Fruit fly (Drosophila melanogaster) whole organism, embryonic: ENCODE results near the gene RpS15Aa.
A peak's percentile ranks its signal among the peaks of the same experiment; 100 is the strongest.

Experiments used
- Adf1 ChIP-seq: fragments of 200-800 bp; sonication (Bioruptor generic); IDR thresholded peaks from 2 replicates; pipeline ENCODE4 v1.3.6; 2022; ENCODE audit warnings: missing biosample characterization, missing genetic modification characterization
- Aef1 ChIP-seq: fragments of 200-800 bp; sonication (Bioruptor generic); IDR thresholded peaks from 3 replicates; pipeline ENCODE4 v1.3.6; 2022; ENCODE audit warnings: missing biosample characterization, missing genetic modification characterization
- B-H1 ChIP-seq: fragments of 200-800 bp; sonication (Bioruptor generic); IDR thresholded peaks from 3 replicates; pipeline ENCODE4 v1.3.6; 2022; ENCODE audit warnings: missing biosample characterization, missing genetic modification characterization
- B-H2 ChIP-seq: fragments of 200-800 bp; sonication (Bioruptor generic); optimal IDR thresholded peaks from 2 replicates; lab custom pipeline; 2018; ENCODE audit warnings: missing biosample characterization, mild to moderate bottlenecking, missing genetic modification characterization
- C15 ChIP-seq: fragments of 200-800 bp; sonication (Bioruptor generic); IDR thresholded peaks from 3 replicates; pipeline ENCODE4 v1.3.6; 2022; ENCODE audit warnings: missing biosample characterization, missing genetic modification characterization
- CG10267 ChIP-seq: fragments of 200-800 bp; sonication (Bioruptor generic); optimal IDR thresholded peaks from 2 replicates; lab custom pipeline; 2018; ENCODE audit warnings: missing biosample characterization, mild to moderate bottlenecking, missing genetic modification characterization, moderate library complexity
- CG12391 ChIP-seq: fragments of 200-800 bp; sonication (Bioruptor generic); optimal IDR thresholded peaks from 3 replicates; lab custom pipeline; 2018; ENCODE audit warnings: missing biosample characterization, mild to moderate bottlenecking, missing genetic modification characterization, moderate library complexity
- CG12769 ChIP-seq: fragments of 200-800 bp; sonication (Bioruptor generic); optimal IDR thresholded peaks from 2 replicates; lab custom pipeline; 2019; ENCODE audit warnings: missing biosample characterization, mild to moderate bottlenecking, missing genetic modification characterization, moderate library complexity
- CG14710 ChIP-seq: fragments of 200-800 bp; sonication (Bioruptor generic); optimal IDR thresholded peaks from 3 replicates; lab custom pipeline; 2019; ENCODE audit warnings: missing biosample characterization, mild to moderate bottlenecking, missing genetic modification characterization, moderate library complexity
- CG16863 ChIP-seq: fragments of 200-800 bp; sonication (Bioruptor generic); optimal IDR thresholded peaks from 3 replicates; lab custom pipeline; 2016; ENCODE audit warnings: missing biosample characterization, missing genetic modification characterization
- CG17829 ChIP-seq: fragments of 200-800 bp; optimal IDR thresholded peaks from 2 replicates; lab custom pipeline; 2019; ENCODE audit warnings: missing biosample characterization, mild to moderate bottlenecking, missing genetic modification characterization, moderate library complexity
- CG18011 ChIP-seq: fragments of 200-800 bp; sonication (Bioruptor generic); optimal IDR thresholded peaks from 2 replicates; lab custom pipeline; 2017; ENCODE audit warnings: missing biosample characterization, missing genetic modification characterization, mild to moderate bottlenecking, moderate library complexity, missing genotype
- CG18599 ChIP-seq: fragments of 200-800 bp; sonication (Bioruptor generic); optimal IDR thresholded peaks from 3 replicates; lab custom pipeline; 2017; ENCODE audit warnings: missing biosample characterization, missing genetic modification characterization, mild to moderate bottlenecking, moderate library complexity, missing genetic modification reagents
- CG2678 ChIP-seq: fragments of 200-800 bp; sonication (Bioruptor generic); optimal IDR thresholded peaks from 3 replicates; lab custom pipeline; 2019; ENCODE audit warnings: missing biosample characterization, mild to moderate bottlenecking, missing genetic modification characterization, moderate library complexity
- CG4360 ChIP-seq: fragments of 200-800 bp; sonication (Bioruptor generic); IDR thresholded peaks from 2 replicates; pipeline ENCODE4 v1.3.6; 2022; ENCODE audit warnings: missing biosample characterization, missing genetic modification characterization
- CG7556 ChIP-seq: fragments of 200-800 bp; sonication (Bioruptor generic); optimal IDR thresholded peaks from 2 replicates; lab custom pipeline; 2017; ENCODE audit warnings: missing biosample characterization, mild to moderate bottlenecking, missing genetic modification characterization
- CG7928 ChIP-seq: fragments of 200-800 bp; sonication (Bioruptor generic); optimal IDR thresholded peaks from 2 replicates; lab custom pipeline; 2017; ENCODE audit warnings: missing biosample characterization, mild to moderate bottlenecking, missing genetic modification characterization
- CG7963 ChIP-seq: fragments of 200-800 bp; sonication (Bioruptor generic); IDR thresholded peaks from 3 replicates; pipeline ENCODE4 v1.3.6; 2022; ENCODE audit warnings: missing biosample characterization, missing genetic modification characterization; ENCODE audit not compliant: partially characterized antibody
- CG8388 ChIP-seq: fragments of 200-800 bp; sonication (Bioruptor generic); optimal IDR thresholded peaks from 2 replicates; lab custom pipeline; 2019; ENCODE audit warnings: missing biosample characterization, mild to moderate bottlenecking, missing genetic modification characterization, moderate library complexity
- CHES-1-like ChIP-seq: fragments of 200-800 bp; sonication (Bioruptor generic); optimal IDR thresholded peaks from 2 replicates; lab custom pipeline; 2016; ENCODE audit warnings: missing biosample characterization, missing genetic modification characterization
- Chrac-16 ChIP-seq: fragments of 200-800 bp; sonication (Bioruptor generic); optimal IDR thresholded peaks from 3 replicates; lab custom pipeline; 2016; ENCODE audit warnings: missing biosample characterization, missing genetic modification characterization
- Deaf1 ChIP-seq: fragments of 200-800 bp; optimal IDR thresholded peaks from 3 replicates; lab custom pipeline; 2019; ENCODE audit warnings: missing biosample characterization, mild to moderate bottlenecking, missing genetic modification characterization, moderate library complexity
- Dek ChIP-seq: fragments of 200-800 bp; sonication (Bioruptor generic); optimal IDR thresholded peaks from 3 replicates; lab custom pipeline; 2019; ENCODE audit warnings: missing biosample characterization, mild to moderate bottlenecking, missing genetic modification characterization, moderate library complexity
- Dip3 ChIP-seq: fragments of 200-800 bp; sonication (Bioruptor generic); optimal IDR thresholded peaks from 3 replicates; lab custom pipeline; 2016; ENCODE audit warnings: missing biosample characterization, missing genetic modification characterization
- Doc2 ChIP-seq: fragments of 200-800 bp; sonication (Bioruptor generic); IDR thresholded peaks from 2 replicates; pipeline ENCODE4 v1.3.6; 2022; ENCODE audit warnings: missing biosample characterization, missing genetic modification characterization
- Dref ChIP-seq: fragments of 200-800 bp; sonication (Bioruptor generic); IDR thresholded peaks from 2 replicates; pipeline ENCODE4 v1.3.6; 2022; ENCODE audit warnings: missing biosample characterization, missing genetic modification characterization
- HLH3B ChIP-seq: fragments of 200-800 bp; sonication (Bioruptor generic); IDR thresholded peaks from 2 replicates; pipeline ENCODE4 v1.3.6; 2022; ENCODE audit warnings: missing biosample characterization, missing genetic modification characterization
- HLH54F ChIP-seq: fragments of 200-800 bp; sonication (Bioruptor generic); optimal IDR thresholded peaks from 3 replicates; lab custom pipeline; 2016; ENCODE audit warnings: missing biosample characterization, missing genetic modification characterization
- Sox100B ChIP-seq: fragments of 200-800 bp; sonication (Bioruptor generic); optimal IDR thresholded peaks from 3 replicates; lab custom pipeline; 2018; ENCODE audit warnings: missing biosample characterization, mild to moderate bottlenecking, missing genetic modification characterization
- TFAM ChIP-seq: fragments of 200-800 bp; sonication (Bioruptor generic); optimal IDR thresholded peaks from 2 replicates; lab custom pipeline; 2017; ENCODE audit warnings: missing biosample characterization, missing genetic modification characterization, inconsistent platforms
- Usf ChIP-seq: fragments of 200-800 bp; sonication (Bioruptor generic); optimal IDR thresholded peaks from 2 replicates; lab custom pipeline; 2017; ENCODE audit warnings: missing genotype, missing biosample characterization, missing genetic modification characterization
- ara ChIP-seq: fragments of 200-800 bp; sonication (Bioruptor generic); IDR thresholded peaks from 2 replicates; pipeline ENCODE4 v1.3.6; 2022; ENCODE audit warnings: missing biosample characterization, missing genetic modification characterization
- bsh ChIP-seq, 2 experiments: fragments of 200-800 bp; sonication (Bioruptor generic); optimal IDR thresholded peaks; 2 replicates each; lab custom pipeline; 2017 to 2018; ENCODE audit warnings: mild to moderate bottlenecking in 2 of 2, missing biosample characterization in 2 of 2, missing genetic modification characterization in 2 of 2, moderate library complexity in 1 of 2
- cas ChIP-seq: fragments of 200-800 bp; sonication (Bioruptor generic); IDR thresholded peaks from 2 replicates; pipeline ENCODE4 v1.3.6; 2022; ENCODE audit warnings: missing biosample characterization, missing genetic modification characterization
- cg ChIP-seq: fragments of 200-800 bp; sonication (Bioruptor generic); optimal IDR thresholded peaks from 3 replicates; lab custom pipeline; 2019; ENCODE audit warnings: missing biosample characterization, mild to moderate bottlenecking, missing genetic modification characterization, moderate library complexity
- da ChIP-seq: fragments of 200-800 bp; sonication (Bioruptor generic); optimal IDR thresholded peaks from 2 replicates; lab custom pipeline; 2016; ENCODE audit warnings: missing biosample characterization, missing genetic modification characterization
- danr ChIP-seq: fragments of 200-800 bp; sonication (Bioruptor generic); IDR thresholded peaks from 2 replicates; pipeline ENCODE4 v1.3.6; 2022; ENCODE audit warnings: missing biosample characterization, missing genetic modification characterization
- ewg ChIP-seq: fragments of 200-800 bp; sonication (Bioruptor generic); optimal IDR thresholded peaks from 3 replicates; lab custom pipeline; 2017; ENCODE audit warnings: mild to moderate bottlenecking, missing biosample characterization, missing genetic modification reagents, missing genetic modification characterization
- exex ChIP-seq: fragments of 200-800 bp; sonication (Bioruptor generic); optimal IDR thresholded peaks from 4 replicates; lab custom pipeline; 2018; ENCODE audit warnings: missing biosample characterization, mild to moderate bottlenecking, missing genetic modification characterization, moderate library complexity
- grau ChIP-seq: fragments of 200-800 bp; optimal IDR thresholded peaks from 3 replicates; lab custom pipeline; 2019; ENCODE audit warnings: missing biosample characterization, mild to moderate bottlenecking, missing genetic modification characterization, moderate library complexity
- hb ChIP-seq: fragments of 200-800 bp; sonication (Bioruptor generic); IDR thresholded peaks from 3 replicates; pipeline ENCODE4 v1.3.6; 2022; ENCODE audit warnings: missing biosample characterization, missing genetic modification characterization; ENCODE audit not compliant: partially characterized antibody
- inv ChIP-seq: fragments of 200-800 bp; sonication (Bioruptor generic); IDR thresholded peaks from 2 replicates; pipeline ENCODE4 v1.3.6; 2022; ENCODE audit warnings: missing biosample characterization, missing genetic modification characterization; ENCODE audit not compliant: partially characterized antibody
- lab ChIP-seq: fragments of 200-800 bp; sonication (Bioruptor generic); optimal IDR thresholded peaks from 3 replicates; lab custom pipeline; 2017; ENCODE audit warnings: missing biosample characterization, missing genetic modification characterization, mild to moderate bottlenecking, moderate library complexity, missing genetic modification reagents
- lmd ChIP-seq: fragments of 200-800 bp; sonication (Bioruptor generic); IDR thresholded peaks from 2 replicates; pipeline ENCODE4 v1.3.6; 2022; ENCODE audit warnings: missing biosample characterization, missing genetic modification characterization
- pum ChIP-seq: fragments of 200-800 bp; sonication (Bioruptor generic); optimal IDR thresholded peaks from 2 replicates; lab custom pipeline; 2016; ENCODE audit warnings: missing biosample characterization, missing genetic modification characterization
- ro ChIP-seq: fragments of 200-800 bp; sonication (Bioruptor generic); IDR thresholded peaks from 2 replicates; pipeline ENCODE4 v1.3.6; 2022; ENCODE audit warnings: missing biosample characterization, missing genetic modification characterization
- sob ChIP-seq: fragments of 200-800 bp; sonication (Bioruptor generic); IDR thresholded peaks from 2 replicates; pipeline ENCODE4 v1.3.6; 2022; ENCODE audit warnings: missing biosample characterization, missing genetic modification characterization
- ssp ChIP-seq: fragments of 200-800 bp; sonication (Bioruptor generic); IDR thresholded peaks from 2 replicates; pipeline ENCODE4 v1.3.6; 2022; ENCODE audit warnings: missing biosample characterization, missing genetic modification characterization
- tna ChIP-seq: fragments of 200-800 bp; sonication (Bioruptor generic); IDR thresholded peaks from 2 replicates; pipeline ENCODE4 v1.3.6; 2022; ENCODE audit warnings: missing biosample characterization, missing genetic modification characterization; ENCODE audit not compliant: partially characterized antibody

RpS15Aa gene

dm6 chrX:13302615-13303526, 34.6 kb downstream of the RpS15Aa start (continued):
- TF ChIP-seq bsh (GFP tag; optimal IDR thresholded peaks at IDR 0.05; lab: Kevin White, UChicago) (peak in 1 of 2 experiments; percentile 40), Chrac-16 (GFP tag; lab: Kevin White, UChicago) (no peak), CG18599 (no peak), HLH54F (no peak), inv (GFP tag; lab: Robert Waterston, UW) (no peak), lab (GFP tag; lab: Kevin White, UChicago) (peak; percentile 38), Dref (GFP tag; lab: Robert Waterston, UW) (no peak), ssp (GFP tag; lab: Robert Waterston, UW) (no peak), pum (GFP tag; lab: Kevin White, UChicago) (no peak), danr (GFP tag; lab: Robert Waterston, UW) (no peak), lmd (no peak), sob (no peak), CHES-1-like (GFP tag; lab: Kevin White, UChicago) (no peak), tna (no peak), Aef1 (GFP tag; lab: Robert Waterston, UW) (no peak), CG7556 (no peak), CG12769 (tag; lab: Kevin White, UChicago) (peak; percentile 11), CG12391 (no peak), Usf (GFP tag; lab: Kevin White, UChicago) (no peak), TFAM (GFP tag; lab: Kevin White, UChicago) (no peak), exex (tag; lab: Kevin White, UChicago) (peak; percentile 32), Deaf1 (tag; lab: Kevin White, UChicago) (no peak), Doc2 (GFP tag; lab: Robert Waterston, UW) (no peak), Dip3 (GFP tag; lab: Kevin White, UChicago) (no peak), Dek (tag; lab: Kevin White, UChicago) (no peak), CG7963 (GFP tag; lab: Robert Waterston, UW) (no peak), CG4360 (GFP tag; lab: Robert Waterston, UW) (no peak), CG8388 (GFP tag; lab: Kevin White, UChicago) (no peak), CG18011 (GFP tag; lab: Kevin White, UChicago) (no peak), HLH3B (GFP tag; lab: Robert Waterston, UW) (no peak), da (GFP tag; lab: Kevin White, UChicago) (no peak), C15 (GFP tag; lab: Robert Waterston, UW) (no peak), ewg (GFP tag; lab: Kevin White, UChicago) (no peak), ara (no peak), CG10267 (tag; lab: Kevin White, UChicago) (no peak), B-H1 (GFP tag; lab: Robert Waterston, UW) (no peak), ro (GFP tag; lab: Robert Waterston, UW) (no peak), CG17829 (tag; lab: Kevin White, UChicago) (no peak), CG2678 (tag; lab: Kevin White, UChicago) (no peak), B-H2 (no peak), cas (GFP tag; lab: Robert Waterston, UW) (no peak), grau (tag; lab: Kevin White, UChicago) (no peak), cg (GFP tag; lab: Kevin White, UChicago) (peak; percentile 26), CG16863 (GFP tag; lab: Kevin White, UChicago) (no peak), Adf1 (GFP tag; lab: Robert Waterston, UW) (peak; percentile 73), Sox100B (GFP tag; lab: Kevin White, UChicago) (no peak), hb (GFP tag; lab: Robert Waterston, UW) (no peak), CG14710 (tag; lab: Kevin White, UChicago) (no peak), CG7928 (no peak)
